Fruit fly (Drosophila melanogaster) whole organism, pupa: Measurements from ENCODE around the gene Cht7.

Source experiments
- CG10348 ChIP-seq: fragments of 200-800 bp; sonication (Bioruptor generic); IDR thresholded peaks from 2 replicates; pipeline ENCODE4 v1.3.6; 2022; ENCODE audit warnings: missing biosample characterization, missing genetic modification characterization
- CG12605 ChIP-seq: fragments of 200-800 bp; sonication (Bioruptor generic); IDR thresholded peaks from 2 replicates; pipeline ENCODE4 v1.3.6; 2022; ENCODE audit warnings: missing biosample characterization, missing genetic modification characterization
- CG13204 ChIP-seq: fragments of 200-800 bp; sonication (Bioruptor generic); optimal IDR thresholded peaks from 2 replicates; lab custom pipeline; 2018; ENCODE audit warnings: missing biosample characterization, mild to moderate bottlenecking, missing genetic modification characterization, moderate library complexity
- CG14655 ChIP-seq: fragments of 200-800 bp; sonication (Bioruptor generic); optimal IDR thresholded peaks from 3 replicates; lab custom pipeline; 2017; ENCODE audit warnings: mild to moderate bottlenecking, missing biosample characterization, missing genetic modification reagents, missing genetic modification characterization
- CG15710 ChIP-seq: fragments of 200-800 bp; sonication (Bioruptor generic); optimal IDR thresholded peaks from 2 replicates; lab custom pipeline; 2018; ENCODE audit warnings: missing biosample characterization, mild to moderate bottlenecking, missing genetic modification characterization, moderate library complexity
- CG17806 ChIP-seq: fragments of 200-800 bp; sonication (Bioruptor generic); optimal IDR thresholded peaks from 2 replicates; lab custom pipeline; 2018; ENCODE audit warnings: missing biosample characterization, mild to moderate bottlenecking, missing genetic modification characterization, moderate library complexity
- CG32121 ChIP-seq: fragments of 200-800 bp; sonication (Bioruptor generic); IDR thresholded peaks from 2 replicates; pipeline ENCODE4 v1.3.6; 2022; ENCODE audit warnings: missing biosample characterization, missing genetic modification characterization
- CG34367 ChIP-seq: fragments of 200-800 bp; sonication (Bioruptor generic); optimal IDR thresholded peaks from 2 replicates; lab custom pipeline; 2018; ENCODE audit warnings: missing biosample characterization, mild to moderate bottlenecking, missing genetic modification characterization
- CG4496 ChIP-seq: fragments of 200-800 bp; sonication (Bioruptor generic); IDR thresholded peaks from 3 replicates; pipeline ENCODE4 v1.3.6; 2022; ENCODE audit warnings: missing biosample characterization, missing genetic modification characterization
- CG8159 ChIP-seq: fragments of 200-800 bp; sonication (Bioruptor generic); optimal IDR thresholded peaks from 3 replicates; lab custom pipeline; 2018; ENCODE audit warnings: missing biosample characterization, mild to moderate bottlenecking, missing genetic modification characterization, moderate library complexity
- CG8301 ChIP-seq: fragments of 200-800 bp; sonication (Bioruptor generic); optimal IDR thresholded peaks from 2 replicates; lab custom pipeline; 2018; ENCODE audit warnings: missing biosample characterization, mild to moderate bottlenecking, missing genetic modification characterization
- CG9948 ChIP-seq: fragments of 200-800 bp; sonication (Bioruptor generic); optimal IDR thresholded peaks from 2 replicates; lab custom pipeline; 2018; ENCODE audit warnings: missing biosample characterization, mild to moderate bottlenecking, missing genetic modification characterization, moderate library complexity
- D1 ChIP-seq: fragments of 200-800 bp; sonication (Bioruptor generic); optimal IDR thresholded peaks from 2 replicates; lab custom pipeline; 2018; ENCODE audit warnings: missing biosample characterization, mild to moderate bottlenecking, missing genetic modification characterization, moderate library complexity
- EcR ChIP-seq: fragments of 200-800 bp; sonication (Bioruptor generic); optimal IDR thresholded peaks from 3 replicates; lab custom pipeline; 2019; ENCODE audit warnings: missing biosample characterization, missing genetic modification characterization, mild to moderate bottlenecking, moderate library complexity, missing genetic modification reagents
- Ets98B ChIP-seq: fragments of 200-800 bp; sonication (Bioruptor generic); IDR thresholded peaks from 2 replicates; pipeline ENCODE4 v1.3.6; 2022; ENCODE audit warnings: missing biosample characterization, missing genetic modification characterization
- Pif1A ChIP-seq: fragments of 200-800 bp; sonication (Bioruptor generic); optimal IDR thresholded peaks from 3 replicates; lab custom pipeline; 2016; ENCODE audit warnings: missing biosample characterization, missing genetic modification characterization
- Pif1B ChIP-seq: fragments of 200-800 bp; sonication (Bioruptor generic); optimal IDR thresholded peaks from 3 replicates; lab custom pipeline; 2016; ENCODE audit warnings: missing biosample characterization, missing genetic modification characterization
- Snoo ChIP-seq: fragments of 200-800 bp; sonication (Bioruptor generic); optimal IDR thresholded peaks from 3 replicates; lab custom pipeline; 2017; ENCODE audit warnings: missing biosample characterization, mild to moderate bottlenecking, missing genetic modification characterization, inconsistent platforms
- fd96Ca ChIP-seq: fragments of 200-800 bp; sonication (Bioruptor generic); IDR thresholded peaks from 3 replicates; pipeline ENCODE4 v1.3.6; 2022; ENCODE audit warnings: missing biosample characterization, missing genetic modification characterization
- gl ChIP-seq: fragments of 200-800 bp; sonication (Bioruptor generic); optimal IDR thresholded peaks from 2 replicates; lab custom pipeline; 2018; ENCODE audit warnings: missing biosample characterization, mild to moderate bottlenecking, missing genetic modification characterization
- rn ChIP-seq: fragments of 200-800 bp; sonication (Bioruptor generic); IDR thresholded peaks from 2 replicates; pipeline ENCODE4 v1.3.6; 2022; ENCODE audit warnings: missing biosample characterization, missing genetic modification characterization

Gene Cht7

dm6 chr3L:3076954-3077353 is 29.8 kb downstream of the Cht7 start:
- TF ChIP-seq CG17806 (tag; lab: Kevin White, UChicago) (no peak), gl (tag; lab: Kevin White, UChicago) (no peak), CG14655 (GFP tag; lab: Kevin White, UChicago) (no peak), rn (GFP tag; lab: Robert Waterston, UW) (no peak), CG8159 (tag; lab: Kevin White, UChicago) (no peak), CG12605 (no peak), Pif1A (no peak), CG10348 (GFP tag; lab: Robert Waterston, UW) (no peak), CG34367 (tag; lab: Kevin White, UChicago) (no peak), CG13204 (no peak), CG4496 (GFP tag; lab: Robert Waterston, UW) (no peak), EcR (GFP tag; lab: Kevin White, UChicago) (no peak), CG8301 (no peak), CG15710 (no peak), Ets98B (GFP tag; lab: Robert Waterston, UW) (no peak), fd96Ca (GFP tag; lab: Robert Waterston, UW) (no peak), Pif1B (GFP tag; lab: Kevin White, UChicago) (no peak), Snoo (tag; lab: Kevin White, UChicago) (no peak), CG9948 (no peak), CG32121 (GFP tag; lab: Robert Waterston, UW) (no peak; the same call in 1 of the 2 replicates)

DNA sequence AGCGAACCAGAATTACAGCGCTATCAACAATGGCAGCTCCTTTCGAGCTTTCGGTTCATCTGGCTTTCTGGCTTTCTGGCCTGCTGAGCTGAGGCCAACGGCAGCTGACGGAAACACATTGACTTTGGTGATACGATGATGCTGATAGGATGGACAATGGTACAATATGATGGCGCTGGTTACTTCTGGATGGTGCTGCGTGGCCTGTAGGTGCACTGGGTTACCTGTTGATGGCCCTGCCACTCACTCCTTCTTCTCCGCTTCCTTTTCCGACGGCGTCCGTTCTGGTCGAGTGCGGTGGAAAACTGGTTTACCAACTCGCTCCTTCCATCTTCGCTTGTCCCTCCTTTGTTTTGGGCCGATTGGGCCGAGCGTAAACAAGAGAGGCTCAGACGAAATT is 32.0 kb downstream of the Cht7 start:
- peak; percentile 84 for TF ChIP-seq EcR (GFP tag; lab: Kevin White, UChicago)
- TF ChIP-seq CG15710, result no peak

DNA sequence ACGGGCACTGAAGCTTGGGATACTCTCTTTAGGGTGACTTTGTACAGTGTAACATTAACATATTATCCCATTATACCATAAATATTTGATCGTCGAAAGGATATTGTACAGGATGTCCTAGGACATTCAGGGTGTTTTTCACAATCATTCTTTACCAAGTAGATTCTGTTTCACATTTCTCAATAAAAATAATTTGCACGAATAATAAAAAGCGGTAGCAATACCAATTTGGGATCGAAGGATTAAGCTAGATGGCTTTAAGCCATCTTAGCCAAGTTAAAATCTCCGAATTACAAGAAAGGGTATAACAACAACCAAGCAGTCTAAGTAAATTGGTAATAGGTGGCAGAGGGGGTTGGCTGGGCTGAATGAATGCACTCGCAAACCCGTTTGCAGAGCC is 32.4 kb downstream of the Cht7 start:
- no peak for TF ChIP-seq CG4496 (GFP tag; lab: Robert Waterston, UW)
- TF ChIP-seq CG15710, result peak; percentile 29
- TF ChIP-seq CG14655 (GFP tag; lab: Kevin White, UChicago), result peak; percentile 78
- TF ChIP-seq CG17806 (tag; lab: Kevin White, UChicago), result peak; percentile 50
- TF ChIP-seq CG34367 (tag; lab: Kevin White, UChicago), result no peak
- peak; percentile 51 for TF ChIP-seq Snoo (tag; lab: Kevin White, UChicago)
- peak; percentile 43 for TF ChIP-seq Pif1A
- no peak for TF ChIP-seq D1 (tag; lab: Kevin White, UChicago)
- peak; percentile 65 for TF ChIP-seq CG9948
- TF ChIP-seq CG10348 (GFP tag; lab: Robert Waterston, UW), result no peak
- TF ChIP-seq CG12605, result no peak
- peak; percentile 62 for TF ChIP-seq CG8159 (tag; lab: Kevin White, UChicago)
- no peak for TF ChIP-seq CG13204
- no peak for TF ChIP-seq rn (GFP tag; lab: Robert Waterston, UW)
- TF ChIP-seq EcR (GFP tag; lab: Kevin White, UChicago), result no peak
- TF ChIP-seq CG32121 (GFP tag; lab: Robert Waterston, UW), result no peak
- TF ChIP-seq Pif1B (GFP tag; lab: Kevin White, UChicago), result peak; percentile 51
- peak; percentile 58 for TF ChIP-seq CG8301
- TF ChIP-seq gl (tag; lab: Kevin White, UChicago), result no peak
- no peak for TF ChIP-seq fd96Ca (GFP tag; lab: Robert Waterston, UW)
- no peak for TF ChIP-seq Ets98B (GFP tag; lab: Robert Waterston, UW)
- TF ChIP-seq, all 21 proteins: peak for 9

dm6 chr3L:3073460-3073859 is 33.3 kb downstream of the Cht7 start:
- TF ChIP-seq Snoo (tag; lab: Kevin White, UChicago), result peak; percentile 4
- TF ChIP-seq CG4496 (GFP tag; lab: Robert Waterston, UW), result no peak
- TF ChIP-seq CG8159 (tag; lab: Kevin White, UChicago), result peak; percentile 68
- TF ChIP-seq Pif1B (GFP tag; lab: Kevin White, UChicago), result peak; percentile 6
- TF ChIP-seq CG15710, result peak; percentile 59
- peak; percentile 47 for TF ChIP-seq CG8301
- TF ChIP-seq CG10348 (GFP tag; lab: Robert Waterston, UW), result no peak
- peak; percentile 50 for TF ChIP-seq CG14655 (GFP tag; lab: Kevin White, UChicago)
- no peak for TF ChIP-seq D1 (tag; lab: Kevin White, UChicago)
- no peak for TF ChIP-seq rn (GFP tag; lab: Robert Waterston, UW)
- TF ChIP-seq EcR (GFP tag; lab: Kevin White, UChicago), result peak; percentile 37
- TF ChIP-seq CG12605, result no peak
- peak; percentile 39 for TF ChIP-seq Pif1A
- peak; percentile 55 for TF ChIP-seq CG9948
- no peak for TF ChIP-seq CG32121 (GFP tag; lab: Robert Waterston, UW)
- peak; percentile 53 for TF ChIP-seq CG17806 (tag; lab: Kevin White, UChicago)
- no peak for TF ChIP-seq Ets98B (GFP tag; lab: Robert Waterston, UW)
- TF ChIP-seq CG13204, result no peak
- TF ChIP-seq CG34367 (tag; lab: Kevin White, UChicago), result no peak
- TF ChIP-seq gl (tag; lab: Kevin White, UChicago), result no peak
- no peak for TF ChIP-seq fd96Ca (GFP tag; lab: Robert Waterston, UW)
- TF ChIP-seq, all 21 proteins: peak for 10

DNA sequence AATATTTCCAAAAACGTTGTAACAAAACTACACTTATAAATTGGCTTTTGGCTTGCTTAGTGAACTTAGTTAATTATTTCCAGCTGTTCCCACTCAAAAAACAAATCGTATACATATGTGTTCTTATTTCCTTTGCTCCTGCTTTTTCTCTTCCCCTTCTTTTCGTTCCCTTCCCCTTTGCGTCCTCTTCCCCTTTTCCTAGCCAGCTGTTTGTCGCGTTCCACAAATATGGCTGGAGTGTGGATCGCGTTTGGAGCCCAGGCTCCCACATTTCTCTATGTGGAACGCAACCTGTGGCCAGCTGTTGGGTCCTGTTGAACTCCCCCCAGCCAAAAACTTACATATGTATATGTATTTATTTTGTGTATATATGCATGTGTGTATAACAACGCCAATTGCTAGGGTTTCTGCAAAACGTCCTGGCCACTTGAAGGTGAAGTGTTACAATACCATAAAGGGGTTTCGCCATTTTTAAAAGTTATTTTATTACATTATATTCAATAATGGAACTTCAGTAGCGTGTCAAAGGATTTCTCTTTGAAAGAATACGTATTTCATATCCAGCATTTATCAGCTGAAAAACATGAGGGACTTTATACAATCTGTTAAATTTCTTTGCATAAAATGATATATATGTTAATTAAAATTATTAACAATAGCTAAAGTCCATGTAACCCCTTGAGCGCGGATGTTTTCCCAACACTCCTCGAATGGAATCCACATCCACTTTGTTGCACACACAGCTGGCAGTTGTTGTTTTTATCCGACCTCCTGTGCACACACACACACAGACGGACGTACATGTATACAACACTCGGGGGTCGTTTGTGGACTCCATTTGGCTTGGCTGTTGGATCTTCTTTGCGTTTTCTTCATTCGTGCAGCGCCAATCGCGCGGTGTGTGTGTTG is 34.8 kb downstream of the Cht7 start:
- TF ChIP-seq CG4496 (GFP tag; lab: Robert Waterston, UW) (no peak), Snoo (tag; lab: Kevin White, UChicago) (no peak), CG10348 (GFP tag; lab: Robert Waterston, UW) (no peak), CG13204 (peak; percentile 19), Pif1B (GFP tag; lab: Kevin White, UChicago) (peak; percentile 25), Pif1A (peak; percentile 48), CG14655 (GFP tag; lab: Kevin White, UChicago) (peak; percentile 48), CG8301 (peak; percentile 14), CG15710 (peak; percentile 19), CG8159 (tag; lab: Kevin White, UChicago) (peak; percentile 51), D1 (tag; lab: Kevin White, UChicago) (peak; percentile 61), Ets98B (GFP tag; lab: Robert Waterston, UW) (no peak; the same call in 1 of the 2 replicates), CG12605 (0 out of 2 replicates have a peak, but pooled peaks have one; percentile 27), CG9948 (peak; percentile 69), CG32121 (GFP tag; lab: Robert Waterston, UW) (no peak), CG34367 (tag; lab: Kevin White, UChicago) (peak; percentile 16), fd96Ca (GFP tag; lab: Robert Waterston, UW) (no peak; the same call in 2 of the 3 replicates), rn (GFP tag; lab: Robert Waterston, UW) (no peak), CG17806 (tag; lab: Kevin White, UChicago) (peak; percentile 58), EcR (GFP tag; lab: Kevin White, UChicago) (no peak)
